Fruit fly (Drosophila melanogaster) whole organism, embryonic: ENCODE measurements around the gene RpL10Ab.

Experiments used
- Bgb ChIP-seq: fragments of 200-800 bp; sonication (Bioruptor generic); IDR thresholded peaks from 2 replicates; pipeline ENCODE4 v1.3.6; 2022; ENCODE audit warnings: missing biosample characterization, missing genetic modification characterization; ENCODE audit not compliant: partially characterized antibody
- CG10267 ChIP-seq: fragments of 200-800 bp; sonication (Bioruptor generic); optimal IDR thresholded peaks from 2 replicates; lab custom pipeline; 2018; ENCODE audit warnings: missing biosample characterization, mild to moderate bottlenecking, missing genetic modification characterization, moderate library complexity
- CG10274 ChIP-seq: fragments of 200-800 bp; sonication (Bioruptor generic); optimal IDR thresholded peaks from 3 replicates; lab custom pipeline; 2017; ENCODE audit warnings: missing biosample characterization, mild to moderate bottlenecking, missing genetic modification characterization
- CG10462 ChIP-seq: fragments of 200-800 bp; sonication (Bioruptor generic); optimal IDR thresholded peaks from 2 replicates; lab custom pipeline; 2016; ENCODE audit warnings: missing biosample characterization, missing genetic modification characterization
- CG10543 ChIP-seq: fragments of 200-800 bp; sonication (Bioruptor generic); optimal IDR thresholded peaks from 3 replicates; lab custom pipeline; 2017; ENCODE audit warnings: missing biosample characterization, mild to moderate bottlenecking, missing genetic modification characterization, moderate library complexity
- CG11504 ChIP-seq: fragments of 200-800 bp; sonication (Bioruptor generic); optimal IDR thresholded peaks from 3 replicates; lab custom pipeline; 2019; ENCODE audit warnings: missing biosample characterization, mild to moderate bottlenecking, missing genetic modification characterization, moderate library complexity
- CG13287 ChIP-seq: fragments of 200-800 bp; sonication (Bioruptor generic); IDR thresholded peaks from 2 replicates; pipeline ENCODE4 v1.3.6; 2022; ENCODE audit warnings: missing biosample characterization, missing genetic modification characterization; ENCODE audit not compliant: partially characterized antibody
- CG14441 ChIP-seq: fragments of 200-800 bp; sonication (Bioruptor generic); IDR thresholded peaks from 2 replicates; pipeline ENCODE4 v1.3.6; 2022; ENCODE audit warnings: missing biosample characterization, missing genetic modification characterization
- CG15479 ChIP-seq: fragments of 200-800 bp; sonication (Bioruptor generic); optimal IDR thresholded peaks from 3 replicates; lab custom pipeline; 2019; ENCODE audit warnings: missing biosample characterization, mild to moderate bottlenecking, missing genetic modification characterization, moderate library complexity
- CG1603 ChIP-seq: fragments of 200-800 bp; sonication (Bioruptor generic); optimal IDR thresholded peaks from 2 replicates; lab custom pipeline; 2019; ENCODE audit warnings: missing biosample characterization, mild to moderate bottlenecking, missing genetic modification characterization, moderate library complexity
- CG2116 ChIP-seq: fragments of 200-800 bp; sonication (Bioruptor generic); optimal IDR thresholded peaks from 3 replicates; lab custom pipeline; 2018; ENCODE audit warnings: missing biosample characterization, mild to moderate bottlenecking, missing genetic modification characterization
- CG2129 ChIP-seq: fragments of 200-800 bp; sonication (Bioruptor generic); IDR thresholded peaks from 2 replicates; pipeline ENCODE4 v1.3.6; 2022; ENCODE audit warnings: missing biosample characterization, missing genetic modification characterization; ENCODE audit not compliant: partially characterized antibody
- CG2712 ChIP-seq: fragments of 200-800 bp; optimal IDR thresholded peaks from 3 replicates; lab custom pipeline; 2019; ENCODE audit warnings: missing biosample characterization, mild to moderate bottlenecking, missing genetic modification characterization, moderate library complexity
- CG30020 ChIP-seq: fragments of 200-800 bp; optimal IDR thresholded peaks from 2 replicates; lab custom pipeline; 2019; ENCODE audit warnings: missing biosample characterization, mild to moderate bottlenecking, missing genetic modification characterization, moderate library complexity
- CG34224 ChIP-seq: fragments of 200-800 bp; sonication (Bioruptor generic); IDR thresholded peaks from 3 replicates; pipeline ENCODE4 v1.3.6; 2022; ENCODE audit warnings: missing biosample characterization, missing genetic modification characterization; ENCODE audit not compliant: partially characterized antibody
- CG5953 ChIP-seq: fragments of 200-800 bp; sonication (Bioruptor generic); IDR thresholded peaks from 2 replicates; pipeline ENCODE4 v1.3.6; 2022; ENCODE audit warnings: missing biosample characterization, missing genetic modification characterization
- CG7963 ChIP-seq: fragments of 200-800 bp; sonication (Bioruptor generic); IDR thresholded peaks from 3 replicates; pipeline ENCODE4 v1.3.6; 2022; ENCODE audit warnings: missing biosample characterization, missing genetic modification characterization; ENCODE audit not compliant: partially characterized antibody
- Doc2 ChIP-seq: fragments of 200-800 bp; sonication (Bioruptor generic); IDR thresholded peaks from 2 replicates; pipeline ENCODE4 v1.3.6; 2022; ENCODE audit warnings: missing biosample characterization, missing genetic modification characterization
- Dref ChIP-seq: fragments of 200-800 bp; sonication (Bioruptor generic); IDR thresholded peaks from 2 replicates; pipeline ENCODE4 v1.3.6; 2022; ENCODE audit warnings: missing biosample characterization, missing genetic modification characterization
- E2f2 ChIP-seq: fragments of 200-800 bp; sonication (Bioruptor generic); IDR thresholded peaks from 2 replicates; pipeline ENCODE4 v1.3.6; 2022; ENCODE audit warnings: missing biosample characterization, missing genetic modification characterization
- H15 ChIP-seq: fragments of 200-800 bp; sonication (Bioruptor generic); IDR thresholded peaks from 3 replicates; pipeline ENCODE4 v1.3.6; 2022; ENCODE audit warnings: missing biosample characterization, missing genetic modification characterization
- MBD-R2 ChIP-seq: fragments of 200-800 bp; sonication (Bioruptor generic); IDR thresholded peaks from 2 replicates; pipeline ENCODE4 v1.3.6; 2022; ENCODE audit warnings: missing biosample characterization, missing genetic modification characterization
- Myb ChIP-seq: fragments of 200-800 bp; sonication (Bioruptor generic); optimal IDR thresholded peaks from 2 replicates; lab custom pipeline; 2016; ENCODE audit warnings: missing biosample characterization, missing genetic modification characterization
- Nf-YB ChIP-seq: fragments of 200-800 bp; sonication (Bioruptor generic); optimal IDR thresholded peaks from 3 replicates; lab custom pipeline; 2019; ENCODE audit warnings: missing biosample characterization, mild to moderate bottlenecking, missing genetic modification characterization, moderate library complexity
- Nf-YC ChIP-seq: fragments of 200-800 bp; optimal IDR thresholded peaks from 3 replicates; lab custom pipeline; 2019; ENCODE audit warnings: missing biosample characterization, mild to moderate bottlenecking, missing genetic modification characterization, moderate library complexity
- Opbp ChIP-seq: fragments of 200-800 bp; sonication (Bioruptor generic); IDR thresholded peaks from 3 replicates; pipeline ENCODE4 v1.3.6; 2022; ENCODE audit warnings: missing biosample characterization, missing genetic modification characterization; ENCODE audit not compliant: partially characterized antibody
- Scr ChIP-seq: fragments of 200-800 bp; sonication (Bioruptor generic); IDR thresholded peaks from 2 replicates; pipeline ENCODE4 v1.3.6; 2022; ENCODE audit warnings: missing biosample characterization, missing genetic modification characterization; ENCODE audit not compliant: partially characterized antibody
- Sry-δ ChIP-seq: fragments of 200-800 bp; sonication (Bioruptor generic); optimal IDR thresholded peaks from 2 replicates; lab custom pipeline; 2016; ENCODE audit warnings: missing biosample characterization, missing genetic modification characterization
- Xbp1 ChIP-seq: fragments of 200-800 bp; sonication (Bioruptor generic); optimal IDR thresholded peaks from 3 replicates; lab custom pipeline; 2016; ENCODE audit warnings: missing biosample characterization, mild to moderate bottlenecking, missing genetic modification characterization
- amos ChIP-seq: fragments of 200-800 bp; sonication (Bioruptor generic); IDR thresholded peaks from 2 replicates; pipeline ENCODE4 v1.3.6; 2022; ENCODE audit warnings: missing biosample characterization, missing genetic modification characterization; ENCODE audit not compliant: partially characterized antibody
- ato ChIP-seq: fragments of 200-800 bp; sonication (Bioruptor generic); IDR thresholded peaks from 2 replicates; pipeline ENCODE4 v1.3.6; 2022; ENCODE audit warnings: missing biosample characterization, missing genetic modification characterization; ENCODE audit not compliant: partially characterized antibody
- bbx ChIP-seq: fragments of 200-800 bp; sonication (Bioruptor generic); IDR thresholded peaks from 2 replicates; pipeline ENCODE4 v1.3.6; 2022; ENCODE audit warnings: missing biosample characterization, missing genetic modification characterization; ENCODE audit not compliant: partially characterized antibody
- inv ChIP-seq: fragments of 200-800 bp; sonication (Bioruptor generic); IDR thresholded peaks from 2 replicates; pipeline ENCODE4 v1.3.6; 2022; ENCODE audit warnings: missing biosample characterization, missing genetic modification characterization; ENCODE audit not compliant: partially characterized antibody
- jigr1 ChIP-seq: fragments of 200-800 bp; sonication (Bioruptor generic); IDR thresholded peaks from 3 replicates; pipeline ENCODE4 v1.3.6; 2022; ENCODE audit warnings: missing biosample characterization, missing genetic modification characterization
- mld ChIP-seq: fragments of 200-800 bp; sonication (Bioruptor generic); IDR thresholded peaks from 3 replicates; pipeline ENCODE4 v1.3.6; 2022; ENCODE audit warnings: missing biosample characterization, missing genetic modification characterization; ENCODE audit not compliant: partially characterized antibody
- nerfin-2 ChIP-seq: fragments of 200-800 bp; sonication (Bioruptor generic); IDR thresholded peaks from 2 replicates; pipeline ENCODE4 v1.3.6; 2022; ENCODE audit warnings: missing biosample characterization, missing genetic modification characterization; ENCODE audit not compliant: partially characterized antibody
- pan ChIP-seq, 4 experiments: fragments of >200 bp in 3 of 4; fragments of 200-800 bp in 1 of 4; sonication (Bioruptor generic) in 1 of 4; optimal IDR thresholded peaks in 3 of 4; IDR thresholded peaks in 1 of 4; 2 replicates each; pipeline versions ENCODE4 v1.3.6 to Lab custom; 2017 to 2022; ENCODE audit warnings: missing biosample characterization in 2 of 4, missing genetic modification characterization in 2 of 4, mixed read lengths in 1 of 4
- phol ChIP-seq: fragments of 200-800 bp; sonication (Bioruptor generic); optimal IDR thresholded peaks from 3 replicates; lab custom pipeline; 2018; ENCODE audit warnings: missing biosample characterization, mild to moderate bottlenecking, missing genetic modification characterization, moderate library complexity
- pzg ChIP-seq: fragments of 200-800 bp; sonication (Bioruptor generic); optimal IDR thresholded peaks from 3 replicates; lab custom pipeline; 2018; ENCODE audit warnings: missing biosample characterization, mild to moderate bottlenecking, missing genetic modification characterization, moderate library complexity
- salm ChIP-seq: fragments of 200-800 bp; sonication (Bioruptor generic); optimal IDR thresholded peaks from 2 replicates; lab custom pipeline; 2018; ENCODE audit warnings: missing biosample characterization, mild to moderate bottlenecking, missing genetic modification characterization
- stc ChIP-seq: fragments of 200-800 bp; sonication (Bioruptor generic); IDR thresholded peaks from 2 replicates; pipeline ENCODE4 v1.3.6; 2022; ENCODE audit warnings: missing biosample characterization, missing genetic modification characterization
- stwl ChIP-seq: fragments of 200-800 bp; sonication (Bioruptor generic); optimal IDR thresholded peaks from 3 replicates; lab custom pipeline; 2018; ENCODE audit warnings: missing biosample characterization, mild to moderate bottlenecking, missing genetic modification characterization, moderate library complexity
- tin ChIP-seq: fragments of 200-800 bp; sonication (Bioruptor generic); optimal IDR thresholded peaks from 3 replicates; lab custom pipeline; 2016; ENCODE audit warnings: missing biosample characterization, missing genetic modification characterization
- unc-4 ChIP-seq: fragments of 200-800 bp; sonication (Bioruptor generic); IDR thresholded peaks from 2 replicates; pipeline ENCODE4 v1.3.6; 2022; ENCODE audit warnings: missing biosample characterization, missing genetic modification characterization; ENCODE audit not compliant: partially characterized antibody
- vnd ChIP-seq: fragments of 200-800 bp; sonication (Bioruptor generic); IDR thresholded peaks from 3 replicates; pipeline ENCODE4 v1.3.6; 2022; ENCODE audit warnings: missing biosample characterization, missing genetic modification characterization; ENCODE audit not compliant: partially characterized antibody
- zen2 ChIP-seq: fragments of 200-800 bp; sonication (Bioruptor generic); IDR thresholded peaks from 3 replicates; pipeline ENCODE4 v1.3.6; 2022; ENCODE audit warnings: missing biosample characterization, missing genetic modification characterization; ENCODE audit not compliant: partially characterized antibody

Gene RpL10Ab

dm6 chr3L:11825560-11826153 lies 3.0 kb downstream of the RpL10Ab start, which contains the start of gene CG32095:
Gene CG32095 (minus strand): TSS chr3L:11825732.
- TF ChIP-seq Doc2 = no peak
- no peak for TF ChIP-seq salm (tag; lab: Kevin White, UChicago)
- no peak for TF ChIP-seq H15 (GFP tag; lab: Robert Waterston, UW)
- no peak for TF ChIP-seq pan (optimal IDR thresholded peaks at IDR 0.05; lab: Kevin White, UChicago)
- no peak for TF ChIP-seq pan (GFP tag; optimal IDR thresholded peaks at IDR 0.05 in 1 of 2, IDR thresholded peaks at IDR 0.05 in 1 of 2)
- peak; percentile 66; the same call in 2 of the 3 replicates for TF ChIP-seq vnd
- peak; percentile 90 for TF ChIP-seq CG13287
- TF ChIP-seq amos (GFP tag; lab: Robert Waterston, UW) = peak; percentile 86
- TF ChIP-seq phol = peak; percentile 12
- peak; percentile 22 for TF ChIP-seq CG1603 (tag; lab: Kevin White, UChicago)
- TF ChIP-seq CG30020 (tag; lab: Kevin White, UChicago) = peak; percentile 21
- peak; percentile 18 for TF ChIP-seq CG10267 (tag; lab: Kevin White, UChicago)
- no peak for TF ChIP-seq stc (GFP tag; lab: Robert Waterston, UW)
- TF ChIP-seq Opbp (GFP tag; lab: Robert Waterston, UW) = peak; percentile 76; the same call in 2 of the 3 replicates
- peak; percentile 77 for TF ChIP-seq Sry-δ (GFP tag; lab: Kevin White, UChicago)
- peak; percentile 80 for TF ChIP-seq CG34224 (GFP tag; lab: Robert Waterston, UW)
- peak; percentile 80 for TF ChIP-seq Nf-YC (tag; lab: Kevin White, UChicago)
- no peak for TF ChIP-seq CG10274 (GFP tag; lab: Kevin White, UChicago)
- TF ChIP-seq CG11504 (tag; lab: Kevin White, UChicago) = peak; percentile 27
- no peak for TF ChIP-seq jigr1 (GFP tag; lab: Robert Waterston, UW)
- TF ChIP-seq Nf-YB = peak; percentile 78
- TF ChIP-seq CG2116 = peak; percentile 72
- TF ChIP-seq MBD-R2 (GFP tag; lab: Robert Waterston, UW) = peak; percentile 68
- peak; percentile 36 for TF ChIP-seq pzg (GFP tag; lab: Kevin White, UChicago)
- peak; percentile 54 for TF ChIP-seq E2f2 (GFP tag; lab: Robert Waterston, UW)
- TF ChIP-seq Bgb (GFP tag; lab: Robert Waterston, UW) = peak; percentile 79
- peak; percentile 66; the same call in 1 of the 2 replicates for TF ChIP-seq ato (GFP tag; lab: Robert Waterston, UW)
- no peak for TF ChIP-seq tin (GFP tag; lab: Kevin White, UChicago)
- no peak for TF ChIP-seq CG14441 (GFP tag; lab: Robert Waterston, UW)
- no peak for TF ChIP-seq CG10543
- no peak for TF ChIP-seq Xbp1 (GFP tag; lab: Kevin White, UChicago)
- TF ChIP-seq mld (GFP tag; lab: Robert Waterston, UW) = peak; percentile 56; the same call in 1 of the 3 replicates
- TF ChIP-seq CG2129 (GFP tag; lab: Robert Waterston, UW) = peak; percentile 53
- TF ChIP-seq nerfin-2 = peak; percentile 60; the same call in 1 of the 2 replicates
- TF ChIP-seq bbx (GFP tag; lab: Robert Waterston, UW) = peak; percentile 82
- peak; percentile 34 for TF ChIP-seq Myb
- peak; percentile 75 for TF ChIP-seq zen2 (GFP tag; lab: Robert Waterston, UW)
- TF ChIP-seq Dref = peak; percentile 74
- TF ChIP-seq CG10462 (GFP tag; lab: Kevin White, UChicago) = peak; percentile 28
- no peak for TF ChIP-seq CG5953 (GFP tag; lab: Robert Waterston, UW)
- TF ChIP-seq Scr (GFP tag; lab: Robert Waterston, UW) = peak; percentile 87
- peak; percentile 84 for TF ChIP-seq unc-4
- TF ChIP-seq inv (GFP tag; lab: Robert Waterston, UW) = peak; percentile 67
- peak; percentile 11 for TF ChIP-seq CG2712 (tag; lab: Kevin White, UChicago)
- TF ChIP-seq stwl = peak; percentile 40
- peak; percentile 57; the same call in 2 of the 3 replicates for TF ChIP-seq CG7963
- no peak for TF ChIP-seq CG15479 (GFP tag; lab: Kevin White, UChicago)
